Fruit fly (Drosophila melanogaster) whole organism, adult: Measurements from ENCODE around the gene CG14118.

Experiments
- CG11617 ChIP-seq: fragments of 200-800 bp; sonication (Bioruptor generic); optimal IDR thresholded peaks from 2 replicates; lab custom pipeline; 2017; ENCODE audit warnings: mild to moderate bottlenecking, missing biosample characterization, missing genetic modification reagents, missing genetic modification characterization
- CG12768 ChIP-seq: fragments of 200-800 bp; sonication (Bioruptor generic); optimal IDR thresholded peaks from 2 replicates; lab custom pipeline; 2017; ENCODE audit warnings: missing biosample characterization, missing genetic modification characterization, mild to moderate bottlenecking, moderate library complexity, missing genetic modification reagents
- CG14711 ChIP-seq: fragments of 200-800 bp; sonication (Bioruptor generic); optimal IDR thresholded peaks from 2 replicates; lab custom pipeline; 2018; ENCODE audit warnings: missing biosample characterization, mild to moderate bottlenecking, missing genetic modification characterization, moderate library complexity
- CG1620 ChIP-seq: fragments of 200-800 bp; sonication (Bioruptor generic); optimal IDR thresholded peaks from 2 replicates; lab custom pipeline; 2016; ENCODE audit warnings: missing biosample characterization, missing genetic modification characterization
- CG33017 ChIP-seq: fragments of 200-800 bp; sonication (Bioruptor generic); optimal IDR thresholded peaks from 2 replicates; lab custom pipeline; 2018; ENCODE audit warnings: missing biosample characterization, mild to moderate bottlenecking, missing genetic modification characterization, moderate library complexity
- CG5204 ChIP-seq: fragments of 200-800 bp; sonication (Bioruptor generic); optimal IDR thresholded peaks from 2 replicates; lab custom pipeline; 2016; ENCODE audit warnings: missing biosample characterization, missing genetic modification characterization
- CG7045 ChIP-seq: fragments of 200-800 bp; sonication (Bioruptor generic); optimal IDR thresholded peaks from 2 replicates; lab custom pipeline; 2017; ENCODE audit warnings: missing biosample characterization, mild to moderate bottlenecking, missing genetic modification characterization
- CG7101 ChIP-seq: fragments of 200-800 bp; sonication (Bioruptor generic); optimal IDR thresholded peaks from 2 replicates; lab custom pipeline; 2018; ENCODE audit warnings: missing biosample characterization, mild to moderate bottlenecking, missing genetic modification characterization, moderate library complexity
- Clk ChIP-seq: fragments of 200-800 bp; sonication (Bioruptor generic); optimal IDR thresholded peaks from 2 replicates; lab custom pipeline; 2017; ENCODE audit warnings: missing biosample characterization, missing genetic modification characterization
- Crg-1 ChIP-seq: fragments of 200-800 bp; sonication (Bioruptor generic); optimal IDR thresholded peaks from 2 replicates; lab custom pipeline; 2016; ENCODE audit warnings: missing biosample characterization, missing genetic modification characterization
- Hr96 ChIP-seq: fragments of 200-800 bp; sonication (Bioruptor generic); optimal IDR thresholded peaks from 2 replicates; lab custom pipeline; 2016; ENCODE audit warnings: missing biosample characterization, missing genetic modification characterization
- Mnt ChIP-seq: fragments of 200-800 bp; sonication (Bioruptor generic); optimal IDR thresholded peaks from 2 replicates; lab custom pipeline; 2016; ENCODE audit warnings: missing biosample characterization, mild to moderate bottlenecking, missing genetic modification characterization
- bab1 ChIP-seq: fragments of 200-800 bp; sonication (Bioruptor generic); optimal IDR thresholded peaks from 3 replicates; lab custom pipeline; 2019; ENCODE audit warnings: missing biosample characterization, mild to moderate bottlenecking, missing genetic modification characterization, moderate library complexity
- cic ChIP-seq: fragments of 200-800 bp; sonication (Bioruptor generic); optimal IDR thresholded peaks from 2 replicates; lab custom pipeline; 2017; ENCODE audit warnings: missing biosample characterization, mild to moderate bottlenecking, missing genetic modification characterization, moderate library complexity
- cnc ChIP-seq, 2 experiments: fragments of >200 bp; optimal IDR thresholded peaks; 2 replicates each; lab custom pipeline; 2017
- kay ChIP-seq: fragments of 200-800 bp; sonication (Bioruptor generic); peaks from one replicate; lab custom pipeline; 2016; ENCODE audit warnings: missing biosample characterization, missing genetic modification characterization, borderline replicate concordance
- ovo ChIP-seq: fragments of 200-800 bp; sonication (Bioruptor generic); optimal IDR thresholded peaks from 2 replicates; lab custom pipeline; 2016; ENCODE audit warnings: missing biosample characterization, missing genetic modification characterization
- pad ChIP-seq: fragments of 200-800 bp; sonication (Bioruptor generic); optimal IDR thresholded peaks from 3 replicates; lab custom pipeline; 2017; ENCODE audit warnings: missing biosample characterization, missing genetic modification characterization, mild to moderate bottlenecking, moderate library complexity, missing genetic modification reagents
- tj ChIP-seq: fragments of 200-800 bp; sonication (Bioruptor generic); optimal IDR thresholded peaks from 3 replicates; lab custom pipeline; 2017; ENCODE audit warnings: missing biosample characterization, mild to moderate bottlenecking, missing genetic modification characterization, moderate library complexity
- toe ChIP-seq: fragments of 200-800 bp; sonication (Bioruptor generic); optimal IDR thresholded peaks from 2 replicates; lab custom pipeline; 2016; ENCODE audit warnings: missing biosample characterization, missing genetic modification characterization

The CG14118 gene

DNA sequence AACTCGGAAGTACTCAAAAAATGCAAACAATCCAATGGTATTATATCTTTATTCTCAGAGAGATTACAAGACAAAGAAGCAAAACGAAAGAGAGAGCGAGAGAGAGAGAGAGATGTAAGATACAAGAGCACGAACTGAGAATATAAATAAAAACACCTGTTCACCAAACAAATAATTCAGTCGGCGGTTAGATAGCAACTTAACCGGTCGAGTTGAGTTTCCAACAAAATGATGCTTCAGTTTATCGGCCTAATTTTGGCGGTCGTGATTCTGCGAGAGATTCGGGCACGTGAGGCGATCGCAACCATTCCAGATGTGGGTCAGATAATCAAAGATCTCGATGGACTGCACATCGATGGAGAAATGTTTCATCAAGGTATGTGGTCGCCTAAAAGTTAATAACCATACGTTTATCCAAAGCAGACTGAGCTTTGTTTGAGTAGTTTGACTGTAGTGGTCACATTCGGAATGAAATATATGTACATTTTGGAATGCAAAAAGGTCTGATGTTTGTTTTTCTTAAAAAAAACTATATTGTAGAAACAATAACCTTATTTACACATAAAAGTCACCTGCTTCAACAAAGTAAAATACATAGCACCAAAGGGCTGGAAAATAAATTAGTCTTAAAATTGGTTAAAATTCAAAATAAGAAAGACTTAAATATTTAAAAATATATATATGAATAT, at the start of gene CG14118:
Gene CG14118, plus strand, starts transcription at position 174 of the 689 bp plus-strand sequence.
- TF ChIP-seq Crg-1 (no peak), CG7045 (GFP tag; lab: Kevin White, UChicago) (no peak), CG33017 (tag; lab: Kevin White, UChicago) (no peak), cic (GFP tag; lab: Kevin White, UChicago) (no peak), Mnt (GFP tag; lab: Kevin White, UChicago) (no peak), bab1 (no peak), Clk (no peak), CG14711 (tag; lab: Kevin White, UChicago) (no peak), CG11617 (GFP tag; lab: Kevin White, UChicago) (no peak), CG1620 (no peak), CG12768 (GFP tag; lab: Kevin White, UChicago) (no peak), Hr96 (GFP tag; lab: Kevin White, UChicago) (no peak), toe (no peak), pad (GFP tag; lab: Kevin White, UChicago) (no peak), cnc (optimal IDR thresholded peaks at IDR 0.05; lab: Kevin White, UChicago) (no peak), CG7101 (no peak), kay (GFP tag; lab: Kevin White, UChicago) (no peak), tj (GFP tag; lab: Kevin White, UChicago) (no peak), CG5204 (GFP tag; lab: Kevin White, UChicago) (no peak), ovo (GFP tag; lab: Kevin White, UChicago) (no peak)

DNA sequence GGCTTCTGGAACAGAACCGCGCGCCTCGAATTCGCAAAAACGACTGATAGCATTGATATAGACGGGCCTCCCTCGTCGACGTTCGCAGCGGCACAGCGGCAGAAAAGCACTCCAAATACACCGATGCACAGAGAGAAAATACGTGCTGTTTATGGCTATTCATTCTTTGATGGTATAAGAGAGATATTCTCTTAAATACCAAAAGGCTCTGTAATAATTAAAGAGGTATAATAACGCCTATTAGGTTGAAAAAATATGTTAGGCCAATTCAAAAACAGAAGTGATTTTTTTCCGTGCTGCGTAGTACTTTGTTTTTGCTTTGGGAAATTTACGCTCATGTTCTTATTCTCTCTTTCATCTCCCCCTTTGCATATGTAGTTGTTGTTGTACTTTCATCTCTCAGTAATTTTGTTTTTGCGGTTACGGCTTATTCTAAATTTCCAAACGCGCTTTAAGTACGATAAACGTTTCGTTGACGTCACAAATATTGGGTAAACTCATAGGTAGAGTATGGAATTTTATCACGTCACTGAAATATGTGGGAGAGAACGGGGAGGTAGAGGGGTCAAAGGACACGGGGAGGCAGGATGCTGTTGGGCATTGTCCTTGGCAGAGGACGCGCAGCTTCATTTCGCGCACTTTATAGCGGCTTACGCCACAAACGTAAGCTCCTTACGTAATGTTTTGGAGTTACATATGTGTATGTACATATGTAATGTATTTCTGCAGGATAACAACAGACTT, 49.2 kb upstream of the CG14118 start, which contains the start of gene nebu:
Gene nebu, minus strand, starts transcription at position 51 of the 744 bp plus-strand sequence.
- TF ChIP-seq Crg-1 (peak; percentile 95), CG1620 (peak; percentile 97), cic (GFP tag; lab: Kevin White, UChicago) (peak; percentile 94), CG11617 (GFP tag; lab: Kevin White, UChicago) (peak; percentile 98), CG7101 (peak; percentile 97), CG7045 (GFP tag; lab: Kevin White, UChicago) (peak; percentile 99), Mnt (GFP tag; lab: Kevin White, UChicago) (peak; percentile 91), cnc (optimal IDR thresholded peaks at IDR 0.05; lab: Kevin White, UChicago) (no peak), CG33017 (tag; lab: Kevin White, UChicago) (peak; percentile 99), CG14711 (tag; lab: Kevin White, UChicago) (peak; percentile 94), Hr96 (GFP tag; lab: Kevin White, UChicago) (peak; percentile 98), CG5204 (GFP tag; lab: Kevin White, UChicago) (peak; percentile 98), kay (GFP tag; lab: Kevin White, UChicago) (peak; percentile 93), toe (peak; percentile 97), pad (GFP tag; lab: Kevin White, UChicago) (peak; percentile 87), CG12768 (GFP tag; lab: Kevin White, UChicago) (peak; percentile 98), bab1 (peak; percentile 97), ovo (GFP tag; lab: Kevin White, UChicago) (peak; percentile 88), tj (GFP tag; lab: Kevin White, UChicago) (peak; percentile 88), Clk (peak; percentile 98)

DNA sequence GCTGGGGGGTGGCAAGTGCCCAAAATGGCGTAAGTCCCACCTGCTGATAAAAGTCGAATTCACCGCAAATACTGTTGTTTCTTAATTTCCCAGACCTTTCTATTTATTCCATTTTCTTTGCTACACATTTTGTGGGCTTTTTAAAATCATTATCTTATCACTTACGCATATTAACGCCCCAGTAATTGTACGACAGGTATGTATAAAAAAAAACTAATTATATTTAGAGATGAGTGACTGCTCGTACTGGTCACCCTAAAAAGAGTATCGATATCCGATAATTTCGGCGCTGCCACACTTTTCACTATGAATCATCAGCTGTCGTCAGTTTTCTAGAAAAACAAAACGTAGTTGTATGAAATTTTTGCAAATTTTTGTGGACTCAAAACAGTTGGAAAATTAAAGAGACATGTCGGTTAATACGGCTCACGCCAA, 42.6 kb upstream of the CG14118 start, which contains the start of the genes CG10948 and Wbp2:
Gene CG10948, minus strand, starts transcription at position 251 of the 435 bp plus-strand sequence.
Gene Wbp2, plus strand, starts transcription at position 299 of the 435 bp plus-strand sequence.
- TF ChIP-seq CG7101 (peak; percentile 34), kay (GFP tag; lab: Kevin White, UChicago) (peak; percentile 100), cic (GFP tag; lab: Kevin White, UChicago) (peak; percentile 87), CG33017 (tag; lab: Kevin White, UChicago) (peak; percentile 17), CG7045 (GFP tag; lab: Kevin White, UChicago) (no peak), ovo (GFP tag; lab: Kevin White, UChicago) (no peak), bab1 (peak; percentile 52), tj (GFP tag; lab: Kevin White, UChicago) (peak; percentile 55), pad (GFP tag; lab: Kevin White, UChicago) (peak; percentile 12), toe (no peak), CG12768 (GFP tag; lab: Kevin White, UChicago) (peak; percentile 4), Mnt (GFP tag; lab: Kevin White, UChicago) (peak; percentile 30), CG11617 (GFP tag; lab: Kevin White, UChicago) (peak; percentile 71)

DNA sequence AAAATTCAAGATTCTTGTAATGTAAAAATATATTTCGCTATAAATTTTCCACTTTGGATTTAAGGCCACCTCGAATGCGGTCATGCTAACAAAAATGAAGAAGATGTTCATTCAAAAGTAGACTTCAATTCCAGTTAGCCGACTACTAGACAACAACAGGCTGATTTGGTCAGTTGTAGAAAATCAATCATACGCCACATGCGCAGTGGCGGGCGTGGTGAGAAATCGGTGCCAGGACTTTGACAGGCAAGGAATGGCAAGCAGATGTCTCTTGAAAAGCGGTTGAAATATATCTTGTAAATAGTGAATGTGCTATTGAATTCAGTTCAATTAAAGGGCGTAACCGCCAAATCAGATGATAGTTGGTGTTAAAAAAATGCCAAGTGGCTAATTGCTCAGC, 39.0 kb upstream of the CG14118 start, which contains the start of gene Ent3:
Gene Ent3, plus strand, starts transcription at position 224 of the 400 bp plus-strand sequence.
- TF ChIP-seq CG33017 (tag; lab: Kevin White, UChicago): no peak
- no peak for TF ChIP-seq CG11617 (GFP tag; lab: Kevin White, UChicago)
- no peak for TF ChIP-seq CG1620
- no peak for TF ChIP-seq CG7045 (GFP tag; lab: Kevin White, UChicago)
- TF ChIP-seq CG5204 (GFP tag; lab: Kevin White, UChicago): no peak
- no peak for TF ChIP-seq CG12768 (GFP tag; lab: Kevin White, UChicago)
- TF ChIP-seq bab1: no peak

DNA sequence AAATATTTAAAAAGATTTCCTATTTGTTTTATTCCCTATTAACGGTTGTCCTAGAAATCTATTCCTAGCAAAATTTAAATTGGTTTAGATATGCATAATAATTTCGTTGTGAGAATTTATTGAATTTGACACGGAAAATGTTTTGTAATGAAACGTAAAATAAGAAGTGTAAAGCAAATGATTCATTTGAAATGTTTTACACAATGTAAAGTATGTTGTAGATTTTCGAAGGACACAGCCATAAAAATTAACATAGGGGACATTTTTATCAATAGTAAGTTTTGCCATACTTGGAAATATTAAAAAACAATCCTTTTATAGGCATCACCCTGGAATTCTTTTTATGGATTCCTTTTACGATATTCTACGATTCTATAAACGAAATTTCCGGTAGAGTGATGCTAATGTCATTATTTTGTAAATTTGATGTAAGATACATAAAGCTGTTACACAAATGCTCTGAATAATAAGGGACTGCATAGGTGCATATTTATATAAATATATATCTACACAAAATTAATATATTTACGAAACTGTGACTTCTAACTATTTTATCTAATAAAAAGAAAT, 34.8 kb upstream of the CG14118 start:
- TF ChIP-seq CG14711 (tag; lab: Kevin White, UChicago) (no peak), CG5204 (GFP tag; lab: Kevin White, UChicago) (no peak), Hr96 (GFP tag; lab: Kevin White, UChicago) (no peak), CG7101 (no peak), kay (GFP tag; lab: Kevin White, UChicago) (no peak), bab1 (no peak), CG11617 (GFP tag; lab: Kevin White, UChicago) (no peak), Clk (no peak), CG12768 (GFP tag; lab: Kevin White, UChicago) (no peak), cic (GFP tag; lab: Kevin White, UChicago) (no peak), Mnt (GFP tag; lab: Kevin White, UChicago) (no peak), cnc (optimal IDR thresholded peaks at IDR 0.05; lab: Kevin White, UChicago) (no peak), tj (GFP tag; lab: Kevin White, UChicago) (no peak)
